Worm (Caenorhabditis elegans) whole organism, young adult: Measurements from ENCODE around the gene set-1.

ENCODE experiments used
- B0019.2 ChIP-seq: fragments of 200-800 bp; sonication (Bioruptor generic); conservative IDR thresholded peaks from 2 replicates; pipeline ENCODE4 v1.3.6; 2022; ENCODE audit warnings: missing genetic modification reagents, missing genetic modification characterization, missing compliant biosample characterization
- B0035.1 ChIP-seq: sonication (generic microtip); optimal IDR thresholded peaks from 2 replicates; lab custom pipeline; 2016; ENCODE audit warnings: missing genetic modification characterization, mild to moderate bottlenecking, missing compliant biosample characterization, missing genotype, missing genetic modification reagents
- B0261.1 ChIP-seq: sonication (generic microtip); optimal IDR thresholded peaks from 2 replicates; lab custom pipeline; 2016; ENCODE audit warnings: mild to moderate bottlenecking, missing genetic modification characterization, moderate library complexity, missing compliant biosample characterization
- F23B12.7 ChIP-seq: sonication (generic microtip); optimal IDR thresholded peaks from 2 replicates; lab custom pipeline; 2017; ENCODE audit warnings: missing genetic modification characterization, mild to moderate bottlenecking, missing compliant biosample characterization, antibody characterized with exemption, moderate library complexity; ENCODE audit not compliant: insufficient read depth
- F39B2.1 ChIP-seq: fragments of 200-800 bp; sonication (Bioruptor generic); IDR thresholded peaks from 2 replicates; pipeline ENCODE4 v1.3.6; 2022; ENCODE audit warnings: missing genetic modification reagents, missing genetic modification characterization, missing compliant biosample characterization
- F49E8.2 ChIP-seq: sonication (generic microtip); optimal IDR thresholded peaks from 3 replicates; lab custom pipeline; 2017; ENCODE audit warnings: missing genetic modification characterization, mild to moderate bottlenecking, missing compliant biosample characterization, antibody characterized with exemption, moderate library complexity; ENCODE audit not compliant: insufficient read depth
- F57C9.4 ChIP-seq: sonication (generic microtip); optimal IDR thresholded peaks from 2 replicates; lab custom pipeline; 2017; ENCODE audit warnings: mild to moderate bottlenecking, missing genetic modification characterization, missing compliant biosample characterization
- Y53F4B.3 ChIP-seq: fragments of 200-800 bp; sonication (Bioruptor generic); IDR thresholded peaks from 2 replicates; pipeline ENCODE4 v1.3.6; 2022; ENCODE audit warnings: missing genetic modification reagents, missing genetic modification characterization, missing compliant biosample characterization
- Y56A3A.18 ChIP-seq: fragments of 200-800 bp; sonication (Bioruptor generic); IDR thresholded peaks from 2 replicates; pipeline ENCODE4 v1.3.6; 2022; ENCODE audit warnings: missing genetic modification reagents, missing genetic modification characterization, missing compliant biosample characterization
- Y67H2A.10 ChIP-seq: fragments of 200-800 bp; sonication (Bioruptor generic); conservative IDR thresholded peaks from 2 replicates; pipeline ENCODE4 v1.3.6; 2022; ENCODE audit warnings: missing genetic modification reagents, missing genetic modification characterization, missing compliant biosample characterization
- Y79H2A.3 ChIP-seq: fragments of 200-800 bp; sonication (Bioruptor generic); conservative IDR thresholded peaks from 2 replicates; pipeline ENCODE4 v1.3.6; 2022; ENCODE audit warnings: missing genetic modification reagents, missing genetic modification characterization, missing compliant biosample characterization
- ZK185.1 ChIP-seq: sonication (generic microtip); optimal IDR thresholded peaks from 2 replicates; lab custom pipeline; 2016; ENCODE audit warnings: mild to moderate bottlenecking, missing genetic modification characterization, missing compliant biosample characterization; ENCODE audit not compliant: poor library complexity, severe bottlenecking
- ama-1 ChIP-seq, 3 experiments: fragments of 150-350 bp in 1 of 3; sonication (generic microtip) in 2 of 3; optimal IDR thresholded peaks; 2 replicates each; lab custom pipeline; 2014 to 2018; ENCODE audit warnings: missing biosample characterization in 2 of 3, missing genetic modification characterization in 2 of 3, missing genetic modification reagents in 2 of 3
- ceh-27 ChIP-seq: fragments of 200-800 bp; sonication (Bioruptor generic); optimal IDR thresholded peaks from 2 replicates; lab custom pipeline; 2018; ENCODE audit warnings: mild to moderate bottlenecking, missing genetic modification characterization, moderate library complexity, missing compliant biosample characterization
- ceh-40 ChIP-seq: fragments of 200-800 bp; sonication (Bioruptor generic); IDR thresholded peaks from 2 replicates; pipeline ENCODE4 v1.3.6; 2022; ENCODE audit warnings: missing genetic modification characterization, missing compliant biosample characterization
- ceh-79 ChIP-seq: sonication (generic microtip); optimal IDR thresholded peaks from 2 replicates; lab custom pipeline; 2017; ENCODE audit warnings: mild to moderate bottlenecking, missing genetic modification characterization, missing compliant biosample characterization
- dpl-1 ChIP-seq: fragments of 150-350 bp; optimal IDR thresholded peaks from 2 replicates; lab custom pipeline; 2014; ENCODE audit warnings: missing biosample characterization, missing genetic modification reagents, missing genetic modification characterization
- efl-1 ChIP-seq: fragments of 150-350 bp; optimal IDR thresholded peaks from 2 replicates; lab custom pipeline; 2014; ENCODE audit warnings: missing biosample characterization, missing genetic modification reagents, missing genetic modification characterization
- egl-18 ChIP-seq: fragments of 200-800 bp; sonication (Bioruptor generic); IDR thresholded peaks from 2 replicates; pipeline ENCODE4 v1.3.6; 2022; ENCODE audit warnings: missing genetic modification reagents, missing genetic modification characterization, missing compliant biosample characterization
- egrh-3 ChIP-seq: fragments of 200-800 bp; sonication (Bioruptor generic); IDR thresholded peaks from 2 replicates; pipeline ENCODE4 v1.3.6; 2022; ENCODE audit warnings: missing genetic modification reagents, missing genetic modification characterization, missing compliant biosample characterization
- ets-4 ChIP-seq: fragments of 200-800 bp; sonication (Bioruptor generic); optimal IDR thresholded peaks from 2 replicates; lab custom pipeline; 2018; ENCODE audit warnings: mild to moderate bottlenecking, missing genetic modification characterization, missing compliant biosample characterization
- hlh-12 ChIP-seq: sonication (generic microtip); optimal IDR thresholded peaks from 2 replicates; lab custom pipeline; 2016; ENCODE audit warnings: missing genetic modification characterization, missing compliant biosample characterization
- hlh-26 ChIP-seq: fragments of 200-800 bp; sonication (Bioruptor generic); conservative IDR thresholded peaks from 2 replicates; pipeline ENCODE4 v1.3.6; 2022; ENCODE audit warnings: missing genetic modification reagents, missing genetic modification characterization, missing compliant biosample characterization
- hmg-1.2 ChIP-seq: fragments of 200-800 bp; sonication (Bioruptor generic); IDR thresholded peaks from 2 replicates; pipeline ENCODE4 v1.3.6; 2022; ENCODE audit warnings: missing genetic modification reagents, missing genetic modification characterization, missing compliant biosample characterization
- hsf-1 ChIP-seq: fragments of 200-800 bp; sonication (Bioruptor generic); IDR thresholded peaks from 2 replicates; pipeline ENCODE4 v1.3.6; 2022; ENCODE audit warnings: missing genetic modification reagents, missing genetic modification characterization, missing compliant biosample characterization
- lag-1 ChIP-seq: fragments of 200-800 bp; sonication (Bioruptor generic); IDR thresholded peaks from 2 replicates; pipeline ENCODE4 v1.3.6; 2022; ENCODE audit warnings: missing genetic modification reagents, missing genetic modification characterization, missing compliant biosample characterization
- let-526 ChIP-seq: fragments of 200-800 bp; sonication (Bioruptor generic); IDR thresholded peaks from 2 replicates; pipeline ENCODE4 v1.3.6; 2022; ENCODE audit warnings: missing genetic modification reagents, missing genetic modification characterization, missing compliant biosample characterization
- let-607 ChIP-seq, 2 experiments: fragments of 200-800 bp in 1 of 2; sonication (Bioruptor generic) in 1 of 2; sonication (generic microtip) in 1 of 2; optimal IDR thresholded peaks; 2 replicates each; lab custom pipeline; 2016 to 2018; ENCODE audit warnings: mild to moderate bottlenecking in 2 of 2, missing compliant biosample characterization in 2 of 2, missing genetic modification characterization in 2 of 2, moderate library complexity in 2 of 2, missing genotype in 1 of 2
- lin-26 ChIP-seq: fragments of 200-800 bp; sonication (Bioruptor generic); IDR thresholded peaks from 2 replicates; pipeline ENCODE4 v1.3.6; 2022; ENCODE audit warnings: missing genetic modification reagents, missing genetic modification characterization, missing compliant biosample characterization
- lin-35 ChIP-seq, 3 experiments: fragments of 150-350 bp in 2 of 3; sonication (generic microtip) in 1 of 3; optimal IDR thresholded peaks; 2 replicates each; lab custom pipeline; 2014 to 2018; ENCODE audit warnings: missing biosample characterization in 3 of 3, missing genetic modification characterization in 3 of 3, missing genetic modification reagents in 3 of 3
- madf-6 ChIP-seq: fragments of 200-800 bp; sonication (Bioruptor generic); IDR thresholded peaks from 2 replicates; pipeline ENCODE4 v1.3.6; 2022; ENCODE audit warnings: missing genetic modification reagents, missing genetic modification characterization, missing compliant biosample characterization
- mcd-1 ChIP-seq: fragments of 200-800 bp; sonication (Bioruptor generic); IDR thresholded peaks from 2 replicates; pipeline ENCODE4 v1.3.6; 2022; ENCODE audit warnings: missing genetic modification reagents, missing genetic modification characterization, missing compliant biosample characterization
- nfya-2 ChIP-seq: fragments of 200-800 bp; sonication (Bioruptor generic); IDR thresholded peaks from 2 replicates; pipeline ENCODE4 v1.3.6; 2022; ENCODE audit warnings: missing genetic modification reagents, missing genetic modification characterization, missing compliant biosample characterization
- nhr-80 ChIP-seq: sonication (generic microtip); optimal IDR thresholded peaks from 2 replicates; lab custom pipeline; 2016; ENCODE audit warnings: missing genetic modification characterization, missing compliant biosample characterization
- nhr-90 ChIP-seq: sonication (generic microtip); optimal IDR thresholded peaks from 2 replicates; lab custom pipeline; 2016; ENCODE audit warnings: missing genotype, mild to moderate bottlenecking, missing genetic modification characterization, missing compliant biosample characterization
- rcor-1 ChIP-seq: fragments of 200-800 bp; sonication (Bioruptor generic); IDR thresholded peaks from 2 replicates; pipeline ENCODE4 v1.3.6; 2022; ENCODE audit warnings: missing genetic modification reagents, missing genetic modification characterization, missing compliant biosample characterization
- rpc-1 ChIP-seq, 2 experiments: fragments of 150-350 bp in 1 of 2; sonication (generic microtip) in 1 of 2; optimal IDR thresholded peaks; 2 replicates each; lab custom pipeline; 2014 to 2018; ENCODE audit warnings: missing biosample characterization in 1 of 2, missing genetic modification characterization in 1 of 2, missing genetic modification reagents in 1 of 2, missing genotype in 1 of 2
- sdz-38 ChIP-seq: sonication (generic microtip); optimal IDR thresholded peaks from 2 replicates; lab custom pipeline; 2016; ENCODE audit warnings: missing genotype, missing genetic modification characterization, missing compliant biosample characterization
- snpc-3.4 ChIP-seq: sonication (generic microtip); optimal IDR thresholded peaks from 2 replicates; lab custom pipeline; 2017; ENCODE audit warnings: missing genetic modification characterization, mild to moderate bottlenecking, missing compliant biosample characterization, antibody characterized with exemption, moderate library complexity, missing genotype, missing genetic modification reagents
- somi-1 ChIP-seq: fragments of 200-800 bp; sonication (Bioruptor generic); optimal IDR thresholded peaks from 2 replicates; lab custom pipeline; 2018; ENCODE audit warnings: mild to moderate bottlenecking, missing genetic modification characterization, missing compliant biosample characterization
- tbp1 ChIP-seq: fragments of 200-800 bp; sonication (Bioruptor generic); optimal IDR thresholded peaks from 2 replicates; lab custom pipeline; 2018; ENCODE audit warnings: mild to moderate bottlenecking, missing genetic modification characterization, missing compliant biosample characterization
- unc-130 ChIP-seq: sonication (generic microtip); optimal IDR thresholded peaks from 2 replicates; lab custom pipeline; 2016; ENCODE audit warnings: missing genetic modification reagents, missing genetic modification characterization, missing compliant biosample characterization
- unc-62 ChIP-seq: fragments of 150-350 bp; optimal IDR thresholded peaks from 2 replicates; lab custom pipeline; 2014; ENCODE audit warnings: missing biosample characterization, missing genetic modification reagents, missing genetic modification characterization
- zfh-2 ChIP-seq: fragments of 200-800 bp; sonication (Bioruptor generic); conservative IDR thresholded peaks from 2 replicates; pipeline ENCODE4 v1.3.6; 2022; ENCODE audit warnings: missing genetic modification reagents, missing genetic modification characterization, missing compliant biosample characterization
- zim-3 ChIP-seq: sonication (generic microtip); optimal IDR thresholded peaks from 2 replicates; lab custom pipeline; 2017; ENCODE audit warnings: mild to moderate bottlenecking, missing genetic modification characterization, moderate library complexity, missing compliant biosample characterization
- ztf-22 ChIP-seq: fragments of 200-800 bp; sonication (Bioruptor generic); optimal IDR thresholded peaks from 2 replicates; lab custom pipeline; 2018; ENCODE audit warnings: mild to moderate bottlenecking, missing genetic modification characterization, moderate library complexity, missing compliant biosample characterization
- ztf-28 ChIP-seq: fragments of 200-800 bp; sonication (Bioruptor generic); IDR thresholded peaks from 2 replicates; pipeline ENCODE4 v1.3.6; 2022; ENCODE audit warnings: missing genetic modification reagents, missing genetic modification characterization, missing compliant biosample characterization

Gene set-1

ce11 chrIII:6464113-6464571 is 12.0 kb upstream of the set-1 start (continued):
- no peak for TF ChIP-seq F23B12.7 (tag; lab: Kevin White, UChicago)
- TF ChIP-seq F39B2.1 (GFP tag; lab: Robert Waterston, UW), result no peak
- TF ChIP-seq F49E8.2 (tag; lab: Kevin White, UChicago), result no peak
- peak; percentile 61 for TF ChIP-seq dpl-1
- TF ChIP-seq efl-1, result peak; percentile 86
- no peak for TF ChIP-seq unc-62 (GFP tag; lab: Kevin White, UChicago)
- TF ChIP-seq madf-6 (GFP tag; lab: Robert Waterston, UW), result peak; percentile 92
- TF ChIP-seq hlh-12 (tag; lab: Kevin White, UChicago), result no peak
- TF ChIP-seq ceh-40 (GFP tag; lab: Robert Waterston, UW), result no peak
- TF ChIP-seq sdz-38, result no peak
- peak; percentile 67 for TF ChIP-seq nhr-90 (tag; lab: Kevin White, UChicago)
- TF ChIP-seq nhr-80, result peak; percentile 99
- peak; percentile 14 for TF ChIP-seq B0261.1 (tag; lab: Kevin White, UChicago)
- peak; percentile 45 for TF ChIP-seq ceh-79 (tag; lab: Kevin White, UChicago)
- TF ChIP-seq Y53F4B.3 (GFP tag; lab: Robert Waterston, UW), result no peak; the same call in 1 of the 2 replicates
- TF ChIP-seq ZK185.1 (tag; lab: Kevin White, UChicago), result peak; percentile 30
- no peak for TF ChIP-seq nfya-2 (GFP tag; lab: Robert Waterston, UW)
- TF ChIP-seq hmg-1.2 (GFP tag; lab: Robert Waterston, UW), result peak; percentile 66
- TF ChIP-seq B0019.2 (GFP tag; lab: Robert Waterston, UW), result 0 out of 2 replicates have a peak, but pooled peaks have one; percentile 17
- TF ChIP-seq ama-1 (optimal IDR thresholded peaks at IDR 0.05; lab: Kevin White, UChicago), result peak; percentile 18
- TF ChIP-seq ama-1 (GFP tag; optimal IDR thresholded peaks at IDR 0.05; lab: Kevin White, UChicago), result peak in 1 of 2 experiments; percentile 8
- peak; percentile 89 for TF ChIP-seq mcd-1 (GFP tag; lab: Robert Waterston, UW)
- no peak for TF ChIP-seq F57C9.4 (tag; lab: Kevin White, UChicago)
- no peak for TF ChIP-seq unc-130 (GFP tag; lab: Kevin White, UChicago)
- no peak for TF ChIP-seq lag-1
- peak; percentile 72 for TF ChIP-seq ztf-22 (GFP tag; lab: Kevin White, UChicago)
- peak; percentile 90 for TF ChIP-seq ceh-27
- TF ChIP-seq egl-18 (GFP tag; lab: Robert Waterston, UW), result no peak
- TF ChIP-seq lin-35 (GFP tag; optimal IDR thresholded peaks at IDR 0.05; lab: Kevin White, UChicago), result peak in 1 of 3 experiments; percentile 79
- peak; percentile 83 for TF ChIP-seq Y67H2A.10
- peak; percentile 86 for TF ChIP-seq ets-4 (GFP tag; lab: Kevin White, UChicago)
- peak; percentile 72 for TF ChIP-seq zim-3
- TF ChIP-seq ztf-28 (GFP tag; lab: Robert Waterston, UW), result 0 out of 2 replicates have a peak, but pooled peaks have one; percentile 66
- TF ChIP-seq rcor-1 (GFP tag; lab: Robert Waterston, UW), result peak; percentile 63
- peak; percentile 84; the same call in 1 of the 2 replicates for TF ChIP-seq Y79H2A.3
- TF ChIP-seq hsf-1 (GFP tag; lab: Robert Waterston, UW), result peak; percentile 80
- TF ChIP-seq tbp1 (GFP tag; lab: Kevin White, UChicago), result peak; percentile 70
- TF ChIP-seq Y56A3A.18 (GFP tag; lab: Robert Waterston, UW), result no peak
- TF ChIP-seq let-607 (tag; optimal IDR thresholded peaks at IDR 0.05; lab: Kevin White, UChicago), result peak; percentile 83 to 87
- peak; percentile 97 for TF ChIP-seq egrh-3 (GFP tag; lab: Robert Waterston, UW)
- no peak for TF ChIP-seq hlh-26
- no peak for TF ChIP-seq snpc-3.4 (tag; lab: Kevin White, UChicago)
- TF ChIP-seq let-526 (GFP tag; lab: Robert Waterston, UW), result peak; percentile 84
- TF ChIP-seq somi-1 (GFP tag; lab: Kevin White, UChicago), result peak; percentile 77
- peak; percentile 100 for TF ChIP-seq zfh-2 (GFP tag; lab: Robert Waterston, UW)
- peak; percentile 59; the same call in 1 of the 2 replicates for TF ChIP-seq lin-26 (GFP tag; lab: Robert Waterston, UW)
- peak; percentile 53 for TF ChIP-seq B0035.1 (tag; lab: Kevin White, UChicago)
- TF ChIP-seq rpc-1 (optimal IDR thresholded peaks at IDR 0.05; lab: Kevin White, UChicago), result no peak
- no peak for TF ChIP-seq rpc-1 (tag; optimal IDR thresholded peaks at IDR 0.05; lab: Kevin White, UChicago)
